Fruit fly (Drosophila melanogaster): ENCODE data around the gene CG33282.

CG33282 gene

DNA sequence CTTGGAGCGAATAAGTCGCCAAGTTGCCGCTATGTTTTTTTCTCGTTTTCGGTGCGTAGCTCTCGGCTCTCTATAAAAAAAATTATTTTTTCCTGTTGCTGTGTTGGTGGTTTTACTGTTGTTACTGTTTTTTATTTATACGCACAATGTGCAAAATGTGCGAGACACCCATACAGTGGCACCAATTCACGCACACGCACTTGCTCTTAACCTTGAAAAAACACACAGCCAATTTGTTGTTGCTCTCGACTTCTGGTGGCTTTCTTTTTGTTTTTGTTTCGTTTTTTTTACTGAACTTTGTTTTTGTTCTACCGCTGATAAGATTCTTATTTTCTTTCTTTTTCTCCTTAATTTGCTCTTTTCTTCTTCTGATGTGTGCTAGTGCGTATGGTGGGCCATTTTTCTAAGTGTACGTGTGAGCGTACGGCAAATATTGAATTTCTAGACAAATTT is 28.5 kb downstream of the CG33282 start:
- peak; percentile 86 for TF ChIP-seq Eip78C (GFP tag)
- no peak for TF ChIP-seq Sox102F (GFP tag; optimal IDR thresholded peaks at IDR 0.05)
- peak; percentile 4 for TF ChIP-seq CG8319 (GFP tag; optimal IDR thresholded peaks at IDR 0.05)
- peak; percentile 84; the same call in 2 of the 3 replicates for TF ChIP-seq CG6163 (GFP tag; IDR thresholded peaks at IDR 0.05)
- TF ChIP-seq Ets96B (tag; optimal IDR thresholded peaks at IDR 0.05), result peak; percentile 90
- TF ChIP-seq CG15336 (GFP tag; IDR thresholded peaks at IDR 0.05), result peak; percentile 63
- TF ChIP-seq lz (GFP tag; optimal IDR thresholded peaks at IDR 0.05), result peak; percentile 7
- TF ChIP-seq acj6 (GFP tag; optimal IDR thresholded peaks at IDR 0.05), result peak; percentile 21
- peak; percentile 56; the same call in 1 of the 3 replicates for TF ChIP-seq CG8119 (GFP tag; IDR thresholded peaks at IDR 0.05)
- TF ChIP-seq topi (GFP tag; optimal IDR thresholded peaks at IDR 0.05), result no peak
- peak; percentile 61 for TF ChIP-seq Eip75B (GFP tag; optimal IDR thresholded peaks at IDR 0.05)
- TF ChIP-seq Gug (GFP tag; IDR thresholded peaks at IDR 0.05), result no peak
- no peak for TF ChIP-seq vri (GFP tag; optimal IDR thresholded peaks at IDR 0.05)
- TF ChIP-seq CG11294 (GFP tag; IDR thresholded peaks at IDR 0.05), result no peak
- peak; percentile 47 for TF ChIP-seq fd59A (GFP tag; optimal IDR thresholded peaks at IDR 0.05)
- TF ChIP-seq spab (GFP tag; optimal IDR thresholded peaks at IDR 0.05), result peak; percentile 80
- no peak for TF ChIP-seq CG11902 (GFP tag; optimal IDR thresholded peaks at IDR 0.05)
- peak; percentile 78 for TF ChIP-seq CG3032 (tag; optimal IDR thresholded peaks at IDR 0.05)
- TF ChIP-seq fkh (GFP tag; optimal IDR thresholded peaks at IDR 0.05), result peak; percentile 68
- peak; percentile 69 for TF ChIP-seq CG10669 (GFP tag; optimal IDR thresholded peaks at IDR 0.05)
- peak; percentile 94 for TF ChIP-seq dsx (GFP tag; optimal IDR thresholded peaks at IDR 0.05; ENCODE audit: poor library complexity, severe bottlenecking)
- no peak for TF ChIP-seq Hr38 (GFP tag; optimal IDR thresholded peaks at IDR 0.05)
- TF ChIP-seq svp (GFP tag), result peak; percentile 23
- no peak for TF ChIP-seq CG31627 (GFP tag; optimal IDR thresholded peaks at IDR 0.05)
- no peak for TF ChIP-seq OdsH (GFP tag; optimal IDR thresholded peaks at IDR 0.05)
- TF ChIP-seq ss (GFP tag; optimal IDR thresholded peaks at IDR 0.05), result peak; percentile 98 to 99
- TF ChIP-seq CG8632 (GFP tag; optimal IDR thresholded peaks at IDR 0.05), result peak; percentile 35
- peak; percentile 58 for TF ChIP-seq CG11762 (GFP tag; optimal IDR thresholded peaks at IDR 0.05; ENCODE audit: insufficient read depth)
- peak; percentile 30 for TF ChIP-seq Sox14 (GFP tag; optimal IDR thresholded peaks at IDR 0.05)
- no peak for TF ChIP-seq Blimp-1 (GFP tag; optimal IDR thresholded peaks at IDR 0.05)
- TF ChIP-seq CG34406 (GFP tag; optimal IDR thresholded peaks at IDR 0.05), result no peak
- peak; percentile 69 for TF ChIP-seq CG16779 (tag; optimal IDR thresholded peaks at IDR 0.05)
- no peak for TF ChIP-seq CG6854 (GFP tag; optimal IDR thresholded peaks at IDR 0.05)
- TF ChIP-seq Hr39 (GFP tag; optimal IDR thresholded peaks at IDR 0.05), result no peak
- peak; percentile 31 for TF ChIP-seq CG6792 (GFP tag; optimal IDR thresholded peaks at IDR 0.05)
- no peak for TF ChIP-seq esn (GFP tag; optimal IDR thresholded peaks at IDR 0.05)
- TF ChIP-seq net (GFP tag; optimal IDR thresholded peaks at IDR 0.05), result peak; percentile 73
- TF ChIP-seq achi (GFP tag; optimal IDR thresholded peaks at IDR 0.05), result peak; percentile 53
- TF ChIP-seq Ets21C (GFP tag; optimal IDR thresholded peaks at IDR 0.05), result no peak
- 0 out of 3 replicates have a peak, but pooled peaks have one; percentile 42 for TF ChIP-seq eg (GFP tag; IDR thresholded peaks at IDR 0.05)
- TF ChIP-seq CG3919 (GFP tag; optimal IDR thresholded peaks at IDR 0.05), result no peak
- TF ChIP-seq CG1621 (tag; optimal IDR thresholded peaks at IDR 0.05), result peak; percentile 81
- TF ChIP-seq pdm3 (GFP tag; optimal IDR thresholded peaks at IDR 0.05), result no peak
- peak; percentile 53 for TF ChIP-seq Hr4 (GFP tag; optimal IDR thresholded peaks at IDR 0.05)
- peak; percentile 58 for TF ChIP-seq CG6276 (GFP tag; optimal IDR thresholded peaks at IDR 0.05)
- peak; percentile 35 for TF ChIP-seq CG4318 (GFP tag; optimal IDR thresholded peaks at IDR 0.05)
- no peak for TF ChIP-seq Met (GFP tag; optimal IDR thresholded peaks at IDR 0.05)
- peak; percentile 31 for TF ChIP-seq dac (GFP tag; optimal IDR thresholded peaks at IDR 0.05)
- peak; percentile 64 for TF ChIP-seq CG32006 (GFP tag; optimal IDR thresholded peaks at IDR 0.05)
- peak; percentile 95 for TF ChIP-seq CG9139 (GFP tag; optimal IDR thresholded peaks at IDR 0.05)
- TF ChIP-seq cyc (GFP tag; optimal IDR thresholded peaks at IDR 0.05), result no peak
- TF ChIP-seq CG7368 (GFP tag; optimal IDR thresholded peaks at IDR 0.05), result no peak
